Fruit fly (Drosophila melanogaster) Kc167 (cell line): ENCODE data around the gene kar.

Source experiments
- Myc ChIP-seq: fragments of >200 bp; optimal IDR thresholded peaks from 2 replicates; lab custom pipeline; 2017; ENCODE audit warnings: missing external identifiers
- Sin3A ChIP-seq: fragments of >200 bp; optimal IDR thresholded peaks from 2 replicates; lab custom pipeline; 2018; ENCODE audit warnings: missing external identifiers
- h ChIP-seq: fragments of >200 bp; optimal IDR thresholded peaks from 3 replicates; lab custom pipeline; 2018; ENCODE audit warnings: missing external identifiers
- psq ChIP-seq: fragments of >200 bp; optimal IDR thresholded peaks from 2 replicates; lab custom pipeline; 2017; ENCODE audit warnings: missing external identifiers
- ttk ChIP-seq: sonication (Bioruptor generic); optimal IDR thresholded peaks from 2 replicates; lab custom pipeline; 2017; ENCODE audit warnings: missing external identifiers

DNA sequence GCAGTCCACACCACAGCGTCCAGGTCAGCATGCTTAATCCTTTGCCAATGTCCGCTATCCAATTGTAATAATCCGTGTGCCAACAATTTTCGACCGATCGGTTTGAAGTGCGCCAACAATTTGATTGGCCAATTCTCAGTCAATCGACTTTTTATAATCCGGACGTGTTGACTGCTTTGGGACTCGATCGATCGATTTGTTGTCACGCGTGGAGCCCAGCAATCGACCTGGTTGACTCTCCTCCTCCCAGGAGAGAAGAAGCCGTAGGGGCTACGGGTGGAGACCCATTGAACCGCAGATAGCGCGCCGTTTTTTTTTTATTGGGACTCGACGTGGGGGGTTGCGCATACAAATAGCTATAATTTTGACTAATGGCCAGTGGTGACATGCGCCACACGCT is 7.9 kb downstream of the kar start, which contains the start of gene Cyp313a4:
- TF ChIP-seq Sin3A (lab: Kevin White, UChicago) (no peak), psq (lab: Kevin White, UChicago) (no peak), h (lab: Kevin White, UChicago) (no peak), ttk (no peak), Myc (lab: Kevin White, UChicago) (no peak)
